Worm (Caenorhabditis elegans) whole organism, L4/young adult: Measurements from ENCODE around the gene aqp-11.

Experiments used
- W03F9.2 ChIP-seq: fragments of 150-350 bp; optimal IDR thresholded peaks from 2 replicates; lab custom pipeline; 2014; ENCODE audit warnings: missing biosample characterization, missing genetic modification characterization
- dao-5 ChIP-seq: sonication (generic microtip); optimal IDR thresholded peaks from 2 replicates; lab custom pipeline; 2016; ENCODE audit warnings: missing genotype, missing genetic modification characterization, moderate library complexity, missing compliant biosample characterization
- him-1 ChIP-seq: sonication (generic microtip); optimal IDR thresholded peaks from 2 replicates; lab custom pipeline; 2016; ENCODE audit warnings: missing genotype, missing genetic modification reagents, missing genetic modification characterization, missing compliant biosample characterization

aqp-11 gene

DNA sequence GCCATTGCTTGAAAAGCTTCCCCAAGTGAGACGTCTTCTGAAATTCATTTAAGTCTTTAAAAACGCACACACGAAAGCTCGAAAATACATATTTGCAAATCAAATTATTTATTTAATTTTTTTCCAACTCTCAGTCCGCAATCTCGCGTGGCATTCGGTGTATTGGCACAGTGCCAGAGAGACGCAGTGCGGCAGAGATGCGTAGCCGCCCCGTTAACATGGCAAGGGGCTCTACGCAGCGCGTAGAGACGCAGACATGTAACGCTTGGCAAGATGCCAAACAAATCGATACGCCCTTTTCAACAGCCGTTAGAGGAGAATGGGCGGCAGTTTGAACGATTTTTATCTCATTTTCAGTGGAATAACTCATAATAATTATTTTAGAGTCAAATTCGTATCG lies 29.5 kb upstream of the aqp-11 start, which contains the start of the genes drr-2 and set-16:
drr-2 (minus strand) TSS at position 37 of the 400 bp plus-strand sequence.
set-16 (plus strand) TSS at position 383 of the 400 bp plus-strand sequence.
- TF ChIP-seq W03F9.2 (tag; lab: Kevin White, UChicago) (peak; percentile 98), him-1 (tag; lab: Kevin White, UChicago) (peak; percentile 96), dao-5 (tag; lab: Kevin White, UChicago) (peak; percentile 68)

ce11 chrIII:13644279-13644678 lies 28.8 kb upstream of the aqp-11 start:
- TF ChIP-seq him-1 (tag; lab: Kevin White, UChicago) (no peak), dao-5 (tag; lab: Kevin White, UChicago) (no peak), W03F9.2 (tag; lab: Kevin White, UChicago) (no peak)

ce11 chrIII:13645885-13646488 lies 27.1 kb upstream of the aqp-11 start:
- no peak for TF ChIP-seq dao-5 (tag; lab: Kevin White, UChicago)
- no peak for TF ChIP-seq W03F9.2 (tag; lab: Kevin White, UChicago)
- TF ChIP-seq him-1 (tag; lab: Kevin White, UChicago) = no peak

DNA sequence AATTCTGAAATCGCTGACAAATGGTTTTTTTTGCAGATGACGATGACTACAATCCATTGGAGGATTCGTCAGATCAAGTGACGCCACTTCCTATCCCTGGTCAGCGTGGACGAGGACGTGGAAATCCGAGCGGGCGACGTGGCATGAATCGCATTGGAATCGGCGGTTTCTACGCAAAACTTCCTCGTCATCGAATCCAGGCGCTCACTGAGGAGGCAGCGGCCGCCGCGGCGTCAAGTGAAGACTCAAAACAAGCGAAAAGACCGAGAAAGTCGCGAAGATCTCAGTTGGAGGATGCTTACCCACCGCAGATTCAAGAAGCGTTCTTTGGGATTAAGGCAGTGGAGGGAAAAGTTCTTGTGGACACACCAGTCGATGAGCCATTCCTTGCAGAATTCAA lies 24.5 kb upstream of the aqp-11 start:
- no peak for TF ChIP-seq dao-5 (tag; lab: Kevin White, UChicago)
- TF ChIP-seq W03F9.2 (tag; lab: Kevin White, UChicago) = no peak
- TF ChIP-seq him-1 (tag; lab: Kevin White, UChicago) = no peak

- TF ChIP-seq him-1 (tag; lab: Kevin White, UChicago) (no peak), W03F9.2 (tag; lab: Kevin White, UChicago) (no peak), dao-5 (tag; lab: Kevin White, UChicago) (no peak)
Measured at ce11 chrIII:13651414-13651813, 21.7 kb upstream of the aqp-11 start.

DNA sequence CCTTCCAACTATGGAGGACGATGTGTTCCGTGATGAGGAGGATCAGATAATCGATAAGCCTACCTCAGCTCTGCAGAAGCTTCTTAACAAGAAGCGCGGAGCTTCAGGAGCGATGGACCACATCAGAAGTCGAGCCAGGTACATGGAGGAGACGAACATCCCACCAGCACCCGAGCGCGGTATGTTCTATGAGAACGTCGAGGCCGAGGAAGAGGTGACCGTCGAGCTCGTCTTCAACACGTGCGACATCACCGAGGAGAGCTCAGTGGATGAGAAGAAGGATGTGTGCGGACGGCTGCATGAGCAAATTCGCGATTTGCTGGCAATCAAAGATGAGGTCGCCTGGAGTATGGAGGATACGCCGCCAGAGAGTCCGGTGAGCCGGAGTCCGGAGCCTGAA lies 21.1 kb upstream of the aqp-11 start:
- TF ChIP-seq dao-5 (tag; lab: Kevin White, UChicago) (no peak), W03F9.2 (tag; lab: Kevin White, UChicago) (no peak), him-1 (tag; lab: Kevin White, UChicago) (no peak)

- TF ChIP-seq dao-5 (tag; lab: Kevin White, UChicago) (no peak), him-1 (tag; lab: Kevin White, UChicago) (no peak), W03F9.2 (tag; lab: Kevin White, UChicago) (no peak)
Measured at ce11 chrIII:13652708-13653107, 20.4 kb upstream of the aqp-11 start.

DNA sequence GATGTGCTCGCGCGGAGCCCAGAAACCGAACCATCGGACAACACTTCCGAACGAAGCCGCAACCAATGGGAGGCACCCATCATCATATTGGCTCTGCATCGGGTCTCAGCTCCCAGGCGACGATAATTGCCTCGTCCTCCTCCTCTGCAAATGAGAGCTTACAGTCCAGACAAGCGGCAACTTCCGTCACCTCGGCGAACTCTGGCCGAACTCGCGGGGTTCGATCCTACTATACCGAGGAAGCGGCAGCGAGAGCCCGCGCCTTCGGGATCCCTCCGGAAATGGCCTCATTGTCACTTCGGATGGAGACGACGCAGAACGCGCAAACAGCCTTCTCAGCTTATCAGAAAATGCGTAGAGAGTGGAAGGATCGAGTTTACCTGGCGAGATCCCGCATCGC lies 18.1 kb upstream of the aqp-11 start:
- TF ChIP-seq dao-5 (tag; lab: Kevin White, UChicago) (no peak), him-1 (tag; lab: Kevin White, UChicago) (no peak), W03F9.2 (tag; lab: Kevin White, UChicago) (no peak)

DNA sequence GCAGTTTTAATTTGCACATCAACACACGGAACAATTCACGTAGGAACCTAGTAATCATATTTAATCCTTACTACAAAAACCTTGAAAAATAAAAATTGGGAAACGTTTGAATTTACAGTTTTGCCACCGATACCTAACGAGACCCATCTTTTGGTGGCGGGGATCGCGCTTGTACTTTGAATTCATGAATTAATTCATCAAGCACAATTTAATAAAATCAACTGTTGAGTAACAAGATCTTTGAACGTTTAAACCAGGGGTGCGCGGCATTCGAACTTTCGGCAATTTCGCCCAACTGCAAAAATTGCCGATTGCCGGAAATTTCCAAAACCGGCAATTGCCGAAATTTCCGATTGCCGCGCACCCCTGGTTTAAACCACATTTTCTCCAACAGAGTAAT lies 16.4 kb upstream of the aqp-11 start:
- TF ChIP-seq W03F9.2 (tag; lab: Kevin White, UChicago) = no peak
- TF ChIP-seq dao-5 (tag; lab: Kevin White, UChicago) = no peak
- no peak for TF ChIP-seq him-1 (tag; lab: Kevin White, UChicago)

- TF ChIP-seq him-1 (tag; lab: Kevin White, UChicago) (no peak), W03F9.2 (tag; lab: Kevin White, UChicago) (no peak), dao-5 (tag; lab: Kevin White, UChicago) (no peak)
Measured at ce11 chrIII:13657975-13658374, 15.1 kb upstream of the aqp-11 start.

- TF ChIP-seq him-1 (tag; lab: Kevin White, UChicago) = no peak
- no peak for TF ChIP-seq dao-5 (tag; lab: Kevin White, UChicago)
- no peak for TF ChIP-seq W03F9.2 (tag; lab: Kevin White, UChicago)
Measured at ce11 chrIII:13659028-13659427, 14.1 kb upstream of the aqp-11 start.

ce11 chrIII:13660123-13660522 lies 13.0 kb upstream of the aqp-11 start:
- TF ChIP-seq dao-5 (tag; lab: Kevin White, UChicago) (no peak), him-1 (tag; lab: Kevin White, UChicago) (no peak), W03F9.2 (tag; lab: Kevin White, UChicago) (no peak)

DNA sequence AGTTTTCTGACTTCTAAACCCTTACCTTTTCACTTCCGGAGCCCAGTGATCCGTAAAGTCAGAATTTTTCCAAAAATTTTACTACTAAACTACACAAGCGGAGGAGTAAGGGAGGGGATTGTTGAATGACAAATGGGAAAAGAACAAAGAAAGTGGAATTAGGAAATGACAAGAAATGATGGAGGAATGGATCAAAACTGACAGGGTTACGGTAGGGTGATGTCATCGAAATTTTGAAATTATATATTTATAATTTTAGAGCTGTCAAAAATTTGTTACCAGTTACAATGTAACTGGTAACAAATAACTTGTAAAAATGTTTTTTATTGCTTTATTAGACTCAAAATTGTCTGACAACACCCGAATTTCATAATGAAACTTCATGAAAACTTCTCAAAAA lies 6.7 kb upstream of the aqp-11 start:
- no peak for TF ChIP-seq him-1 (tag; lab: Kevin White, UChicago)

- TF ChIP-seq dao-5 (tag; lab: Kevin White, UChicago) (no peak), W03F9.2 (tag; lab: Kevin White, UChicago) (no peak), him-1 (tag; lab: Kevin White, UChicago) (no peak)
Measured at ce11 chrIII:13667739-13668138, 5.3 kb upstream of the aqp-11 start, which contains the start of gene flp-15. flp-15 (minus strand) TSS chrIII:13667839.
